Fruit fly (Drosophila melanogaster): Measurements from ENCODE around the gene Meics.

Meics gene

DNA sequence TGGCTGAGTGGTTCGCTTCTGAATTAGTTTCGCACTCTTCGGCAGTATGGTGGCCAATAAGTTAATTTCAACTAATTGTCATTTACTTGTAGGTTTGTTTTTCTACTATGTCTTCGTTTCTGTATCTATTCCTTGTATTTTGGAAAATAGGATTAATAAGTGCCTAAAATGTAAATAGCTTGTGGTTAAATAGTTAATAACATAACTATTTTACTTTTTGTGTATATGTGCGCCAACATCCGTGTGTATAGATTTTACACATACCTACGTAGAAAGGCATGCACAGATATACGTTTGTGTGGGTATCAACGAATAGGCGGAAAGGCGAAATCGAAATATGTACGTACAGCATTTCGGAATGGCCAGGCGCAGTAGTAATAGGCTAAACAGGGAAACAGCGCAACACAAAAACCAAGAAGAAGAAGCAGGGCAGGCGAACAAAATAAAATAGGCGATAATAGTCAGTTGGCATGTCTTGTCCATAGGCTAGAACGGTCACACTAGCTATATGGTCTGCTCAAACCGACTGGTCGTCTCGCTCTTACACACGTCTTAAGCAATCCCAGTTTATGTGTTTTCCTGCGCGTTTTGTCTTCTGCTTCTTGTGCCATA, 38.1 kb upstream of the Meics start (continued):
- no peak for TF ChIP-seq Oli (tag; optimal IDR thresholded peaks at IDR 0.05)
- TF ChIP-seq nau (GFP tag; optimal IDR thresholded peaks at IDR 0.05): no peak
- TF ChIP-seq ftz-f1 (GFP tag; optimal IDR thresholded peaks at IDR 0.05): no peak
- TF ChIP-seq C15 (GFP tag; IDR thresholded peaks at IDR 0.05): no peak
- TF ChIP-seq twi (tag; optimal IDR thresholded peaks at IDR 0.05): peak; percentile 18
- no peak for TF ChIP-seq ab (GFP tag; optimal IDR thresholded peaks at IDR 0.05)
- TF ChIP-seq schlank (tag; optimal IDR thresholded peaks at IDR 0.05): no peak
- no peak for TF ChIP-seq CG3163 (GFP tag; optimal IDR thresholded peaks at IDR 0.05)
- no peak for TF ChIP-seq HLH3B (GFP tag; IDR thresholded peaks at IDR 0.05)
- no peak for TF ChIP-seq NFAT (GFP tag; IDR thresholded peaks at IDR 0.05)
- no peak for TF ChIP-seq Antp (GFP tag; optimal IDR thresholded peaks at IDR 0.05)
- peak; percentile 35 for TF ChIP-seq CG18599 (GFP tag; optimal IDR thresholded peaks at IDR 0.05)
- no peak for TF ChIP-seq CG8290 (GFP tag; optimal IDR thresholded peaks at IDR 0.05)
- TF ChIP-seq CG8290 (tag; optimal IDR thresholded peaks at IDR 0.05): peak in 1 of 2 experiments; percentile 75
- TF ChIP-seq sna (GFP tag; IDR thresholded peaks at IDR 0.05; ENCODE audit: partially characterized antibody): no peak
- no peak for TF ChIP-seq chm (GFP tag; IDR thresholded peaks at IDR 0.05)
- peak; percentile 90 for TF ChIP-seq ewg (GFP tag; optimal IDR thresholded peaks at IDR 0.05)
- no peak for TF ChIP-seq Dad (GFP tag; optimal IDR thresholded peaks at IDR 0.05)
- no peak for TF ChIP-seq h (optimal IDR thresholded peaks at IDR 0.05)
- TF ChIP-seq ttk (GFP tag; IDR thresholded peaks at IDR 0.05): no peak
- no peak for TF ChIP-seq CG1792 (GFP tag; optimal IDR thresholded peaks at IDR 0.05)
- TF ChIP-seq HLH54F (GFP tag; optimal IDR thresholded peaks at IDR 0.05): no peak
- TF ChIP-seq wek (GFP tag; optimal IDR thresholded peaks at IDR 0.05): no peak
- TF ChIP-seq Lhr (GFP tag; optimal IDR thresholded peaks at IDR 0.05): peak; percentile 2
- no peak for TF ChIP-seq CG18262 (tag; optimal IDR thresholded peaks at IDR 0.05)
- no peak for TF ChIP-seq CG10267 (tag; optimal IDR thresholded peaks at IDR 0.05)
- no peak for TF ChIP-seq Stat92E (GFP tag; optimal IDR thresholded peaks at IDR 0.05)
- no peak for TF ChIP-seq ap (GFP tag; IDR thresholded peaks at IDR 0.05)
- peak; percentile 13 for TF ChIP-seq CG17829 (tag; optimal IDR thresholded peaks at IDR 0.05)
- TF ChIP-seq ash1 (GFP tag; optimal IDR thresholded peaks at IDR 0.05): no peak
- no peak for TF ChIP-seq CG10654 (GFP tag; optimal IDR thresholded peaks at IDR 0.05)
- TF ChIP-seq jigr1 (GFP tag; IDR thresholded peaks at IDR 0.05): no peak
- no peak for TF ChIP-seq Doc2 (GFP tag; IDR thresholded peaks at IDR 0.05)
- TF ChIP-seq ranshi (GFP tag; IDR thresholded peaks at IDR 0.05): no peak
- TF ChIP-seq CG34422 (GFP tag; IDR thresholded peaks at IDR 0.05): peak; percentile 44; the same call in 1 of the 3 replicates
- 0 out of 2 replicates have a peak, but pooled peaks have one; percentile 46 for TF ChIP-seq CG42726 (GFP tag; IDR thresholded peaks at IDR 0.05; ENCODE audit: partially characterized antibody)
- TF ChIP-seq shn (GFP tag; optimal IDR thresholded peaks at IDR 0.05): no peak
- peak; percentile 81 for TF ChIP-seq pzg (GFP tag; optimal IDR thresholded peaks at IDR 0.05)
- no peak for TF ChIP-seq Lim3 (GFP tag; IDR thresholded peaks at IDR 0.05)
- TF ChIP-seq oc (tag; optimal IDR thresholded peaks at IDR 0.05): peak; percentile 72
- no peak for TF ChIP-seq crol (GFP tag; IDR thresholded peaks at IDR 0.05)
- peak; percentile 30 for TF ChIP-seq Nf-YC (tag; optimal IDR thresholded peaks at IDR 0.05)
- TF ChIP-seq YL-1 (GFP tag; optimal IDR thresholded peaks at IDR 0.05): no peak
- TF ChIP-seq corto (GFP tag; optimal IDR thresholded peaks at IDR 0.05): no peak
- peak; percentile 57 for TF ChIP-seq CG12659 (GFP tag; optimal IDR thresholded peaks at IDR 0.05)
- TF ChIP-seq CG31388 (GFP tag; optimal IDR thresholded peaks at IDR 0.05): no peak
- TF ChIP-seq CG1832 (GFP tag; optimal IDR thresholded peaks at IDR 0.05): peak; percentile 62
- no peak for TF ChIP-seq CG1529 (GFP tag; optimal IDR thresholded peaks at IDR 0.05)
- no peak for TF ChIP-seq Poxn (GFP tag; IDR thresholded peaks at IDR 0.05)
- no peak for TF ChIP-seq Sox100B (GFP tag; optimal IDR thresholded peaks at IDR 0.05)
- peak; percentile 95 for TF ChIP-seq cg (GFP tag; optimal IDR thresholded peaks at IDR 0.05)

Measured in whole organism, embryonic.